Fruit fly (Drosophila melanogaster) whole organism, embryonic: ENCODE measurements around the gene Dlip1.

Experiments
- CG11560 ChIP-seq: fragments of 200-800 bp; sonication (Bioruptor generic); IDR thresholded peaks from 3 replicates; pipeline ENCODE4 v1.3.6; 2022; ENCODE audit warnings: missing biosample characterization, missing genetic modification characterization
- CG11695 ChIP-seq: fragments of 200-800 bp; sonication (Bioruptor generic); IDR thresholded peaks from 3 replicates; pipeline ENCODE4 v1.3.6; 2022; ENCODE audit warnings: missing biosample characterization, missing genetic modification characterization
- CG12744 ChIP-seq: fragments of 200-800 bp; sonication (Bioruptor generic); optimal IDR thresholded peaks from 2 replicates; lab custom pipeline; 2016; ENCODE audit warnings: missing biosample characterization, missing genetic modification characterization
- CG13775 ChIP-seq: fragments of 200-800 bp; sonication (Bioruptor generic); optimal IDR thresholded peaks from 3 replicates; lab custom pipeline; 2017; ENCODE audit warnings: missing biosample characterization, mild to moderate bottlenecking, missing genetic modification characterization
- CG14014 ChIP-seq: fragments of 200-800 bp; sonication (Bioruptor generic); IDR thresholded peaks from 2 replicates; pipeline ENCODE4 v1.3.6; 2022; ENCODE audit warnings: missing biosample characterization, missing genetic modification characterization
- CG1529 ChIP-seq: fragments of 200-800 bp; sonication (Bioruptor generic); optimal IDR thresholded peaks from 3 replicates; lab custom pipeline; 2018; ENCODE audit warnings: missing biosample characterization, missing genetic modification characterization
- CG15514 ChIP-seq: fragments of 200-800 bp; sonication (Bioruptor generic); optimal IDR thresholded peaks from 3 replicates; lab custom pipeline; 2017; ENCODE audit warnings: missing biosample characterization, missing genetic modification characterization, mild to moderate bottlenecking, moderate library complexity, missing genetic modification reagents
- CG16813 ChIP-seq: fragments of 200-800 bp; sonication (Bioruptor generic); IDR thresholded peaks from 3 replicates; pipeline ENCODE4 v1.3.6; 2022; ENCODE audit warnings: missing biosample characterization, missing genetic modification characterization; ENCODE audit not compliant: partially characterized antibody
- CG17361 ChIP-seq: fragments of 200-800 bp; sonication (Bioruptor generic); IDR thresholded peaks from 3 replicates; pipeline ENCODE4 v1.3.6; 2022; ENCODE audit warnings: missing biosample characterization, missing genetic modification characterization
- CG17912 ChIP-seq: fragments of 200-800 bp; sonication (Bioruptor generic); optimal IDR thresholded peaks from 2 replicates; lab custom pipeline; 2018; ENCODE audit warnings: missing biosample characterization, mild to moderate bottlenecking, missing genetic modification characterization
- CG2712 ChIP-seq: fragments of 200-800 bp; optimal IDR thresholded peaks from 3 replicates; lab custom pipeline; 2019; ENCODE audit warnings: missing biosample characterization, mild to moderate bottlenecking, missing genetic modification characterization, moderate library complexity
- CG32767 ChIP-seq: fragments of 200-800 bp; sonication (Bioruptor generic); IDR thresholded peaks from 2 replicates; pipeline ENCODE4 v1.3.6; 2022; ENCODE audit warnings: missing biosample characterization, missing genetic modification characterization
- CG3281 ChIP-seq: fragments of 200-800 bp; sonication (Bioruptor generic); optimal IDR thresholded peaks from 3 replicates; lab custom pipeline; 2017; ENCODE audit warnings: missing biosample characterization, mild to moderate bottlenecking, missing genetic modification characterization
- CG3407 ChIP-seq: fragments of 200-800 bp; sonication (Bioruptor generic); optimal IDR thresholded peaks from 2 replicates; lab custom pipeline; 2018; ENCODE audit warnings: missing biosample characterization, mild to moderate bottlenecking, missing genetic modification characterization
- CG4404 ChIP-seq: fragments of 200-800 bp; sonication (Bioruptor generic); IDR thresholded peaks from 2 replicates; pipeline ENCODE4 v1.3.6; 2022; ENCODE audit warnings: missing biosample characterization, missing genetic modification characterization
- CG6683 ChIP-seq: fragments of 200-800 bp; sonication (Bioruptor generic); optimal IDR thresholded peaks from 2 replicates; lab custom pipeline; 2017; ENCODE audit warnings: missing biosample characterization, mild to moderate bottlenecking, missing genetic modification characterization, missing genetic modification reagents
- CG7372 ChIP-seq: fragments of 200-800 bp; sonication (Bioruptor generic); IDR thresholded peaks from 2 replicates; pipeline ENCODE4 v1.3.6; 2022; ENCODE audit warnings: missing biosample characterization, missing genetic modification characterization
- CG7928 ChIP-seq: fragments of 200-800 bp; sonication (Bioruptor generic); optimal IDR thresholded peaks from 2 replicates; lab custom pipeline; 2017; ENCODE audit warnings: missing biosample characterization, mild to moderate bottlenecking, missing genetic modification characterization
- CG9932 ChIP-seq: fragments of 200-800 bp; sonication (Bioruptor generic); IDR thresholded peaks from 2 replicates; pipeline ENCODE4 v1.3.6; 2022; ENCODE audit warnings: missing biosample characterization, missing genetic modification characterization
- CkIIα-i1 ChIP-seq: fragments of 200-800 bp; sonication (Bioruptor generic); IDR thresholded peaks from 2 replicates; pipeline ENCODE4 v1.3.6; 2022; ENCODE audit warnings: missing biosample characterization, missing genetic modification characterization
- D ChIP-seq, 2 experiments: fragments of 200-800 bp in 1 of 2; fragments of >200 bp in 1 of 2; sonication (Bioruptor generic) in 1 of 2; optimal IDR thresholded peaks; 2 replicates in 1 of 2; 3 replicates in 1 of 2; lab custom pipeline; 2017; ENCODE audit warnings: mild to moderate bottlenecking in 1 of 2, missing biosample characterization in 1 of 2, missing genetic modification characterization in 1 of 2, missing genetic modification reagents in 1 of 2
- Dbx ChIP-seq: fragments of 200-800 bp; sonication (Bioruptor generic); IDR thresholded peaks from 3 replicates; pipeline ENCODE4 v1.3.6; 2022; ENCODE audit warnings: missing biosample characterization, missing genetic modification characterization
- Ets97D ChIP-seq: fragments of 200-800 bp; sonication (Bioruptor generic); optimal IDR thresholded peaks from 3 replicates; lab custom pipeline; 2016; ENCODE audit warnings: missing biosample characterization, missing genetic modification characterization
- Fer3 ChIP-seq: fragments of 200-800 bp; sonication (Bioruptor generic); optimal IDR thresholded peaks from 2 replicates; lab custom pipeline; 2018; ENCODE audit warnings: missing biosample characterization, mild to moderate bottlenecking, missing genetic modification characterization, moderate library complexity
- HLHmδ ChIP-seq: fragments of 200-800 bp; sonication (Bioruptor generic); optimal IDR thresholded peaks from 2 replicates; lab custom pipeline; 2018; ENCODE audit warnings: missing biosample characterization, mild to moderate bottlenecking, missing genetic modification characterization, moderate library complexity
- HmgZ ChIP-seq: fragments of 200-800 bp; sonication (Bioruptor generic); optimal IDR thresholded peaks from 2 replicates; lab custom pipeline; 2018; ENCODE audit warnings: missing biosample characterization, mild to moderate bottlenecking, missing genetic modification characterization
- Lim3 ChIP-seq: fragments of 200-800 bp; sonication (Bioruptor generic); IDR thresholded peaks from 2 replicates; pipeline ENCODE4 v1.3.6; 2022; ENCODE audit warnings: missing biosample characterization, missing genetic modification characterization
- Lpt ChIP-seq: fragments of >200 bp; optimal IDR thresholded peaks from 2 replicates; lab custom pipeline; 2018; ENCODE audit warnings: missing biosample characterization, missing genetic modification characterization
- Med ChIP-seq: fragments of 200-800 bp; sonication (Bioruptor generic); peaks from one replicate; lab custom pipeline; 2016; ENCODE audit warnings: missing biosample characterization, missing genetic modification characterization, mild to moderate bottlenecking, inconsistent platforms, moderate library complexity
- NFAT ChIP-seq: fragments of 200-800 bp; sonication (Bioruptor generic); IDR thresholded peaks from 2 replicates; pipeline ENCODE4 v1.3.6; 2022; ENCODE audit warnings: missing biosample characterization, missing genetic modification characterization
- Oaz ChIP-seq: fragments of 200-800 bp; sonication (Bioruptor generic); IDR thresholded peaks from 2 replicates; pipeline ENCODE4 v1.3.6; 2022; ENCODE audit warnings: missing biosample characterization, missing genetic modification characterization
- Rx ChIP-seq: fragments of 200-800 bp; sonication (Bioruptor generic); IDR thresholded peaks from 2 replicates; pipeline ENCODE4 v1.3.6; 2022; ENCODE audit warnings: missing biosample characterization, missing genetic modification characterization
- bowl ChIP-seq: fragments of 200-800 bp; sonication (Bioruptor generic); IDR thresholded peaks from 2 replicates; pipeline ENCODE4 v1.3.6; 2022; ENCODE audit warnings: missing biosample characterization, missing genetic modification characterization
- dm ChIP-seq: fragments of 200-800 bp; sonication (Bioruptor generic); optimal IDR thresholded peaks from 3 replicates; lab custom pipeline; 2016; ENCODE audit warnings: missing biosample characterization, missing genetic modification characterization
- fd3F ChIP-seq: fragments of 200-800 bp; sonication (Bioruptor generic); optimal IDR thresholded peaks from 2 replicates; lab custom pipeline; 2018; ENCODE audit warnings: missing biosample characterization, mild to moderate bottlenecking, missing genetic modification characterization, moderate library complexity
- gcm ChIP-seq: fragments of 200-800 bp; sonication (Bioruptor generic); optimal IDR thresholded peaks from 2 replicates; lab custom pipeline; 2019; ENCODE audit warnings: missing biosample characterization, mild to moderate bottlenecking, missing genetic modification characterization, moderate library complexity
- gfzf ChIP-seq: fragments of 200-800 bp; sonication (Bioruptor generic); optimal IDR thresholded peaks from 2 replicates; lab custom pipeline; 2016; ENCODE audit warnings: missing biosample characterization, mild to moderate bottlenecking, missing genetic modification characterization, moderate library complexity
- gsb ChIP-seq: fragments of 200-800 bp; sonication (Bioruptor generic); IDR thresholded peaks from 2 replicates; pipeline ENCODE4 v1.3.6; 2022; ENCODE audit warnings: missing biosample characterization, missing genetic modification characterization
- h ChIP-seq: fragments of >200 bp; optimal IDR thresholded peaks from 2 replicates; lab custom pipeline; 2017
- mirr ChIP-seq: fragments of 200-800 bp; sonication (Bioruptor generic); optimal IDR thresholded peaks from 3 replicates; lab custom pipeline; 2018; ENCODE audit warnings: missing biosample characterization, mild to moderate bottlenecking, missing genetic modification characterization
- nau ChIP-seq: fragments of 200-800 bp; sonication (Bioruptor generic); optimal IDR thresholded peaks from 3 replicates; lab custom pipeline; 2017; ENCODE audit warnings: missing biosample characterization, mild to moderate bottlenecking, missing genetic modification characterization, missing genetic modification reagents
- phol ChIP-seq: fragments of 200-800 bp; sonication (Bioruptor generic); optimal IDR thresholded peaks from 3 replicates; lab custom pipeline; 2018; ENCODE audit warnings: missing biosample characterization, mild to moderate bottlenecking, missing genetic modification characterization, moderate library complexity
- psq ChIP-seq: fragments of 200-800 bp; sonication (Bioruptor generic); optimal IDR thresholded peaks from 2 replicates; lab custom pipeline; 2017; ENCODE audit warnings: missing biosample characterization, missing genetic modification characterization
- run ChIP-seq: fragments of 200-800 bp; sonication (Bioruptor generic); optimal IDR thresholded peaks from 3 replicates; lab custom pipeline; 2018; ENCODE audit warnings: missing biosample characterization, mild to moderate bottlenecking, missing genetic modification characterization
- scrt ChIP-seq: fragments of 200-800 bp; sonication (Bioruptor generic); optimal IDR thresholded peaks from 2 replicates; lab custom pipeline; 2018; ENCODE audit warnings: missing biosample characterization, mild to moderate bottlenecking, missing genetic modification characterization, moderate library complexity
- tna ChIP-seq: fragments of 200-800 bp; sonication (Bioruptor generic); IDR thresholded peaks from 2 replicates; pipeline ENCODE4 v1.3.6; 2022; ENCODE audit warnings: missing biosample characterization, missing genetic modification characterization; ENCODE audit not compliant: partially characterized antibody
- ttk ChIP-seq: fragments of 200-800 bp; sonication (Bioruptor generic); IDR thresholded peaks from 2 replicates; pipeline ENCODE4 v2.1.2; 2022; ENCODE audit warnings: missing biosample characterization, missing genetic modification characterization
- twi ChIP-seq: fragments of 200-800 bp; optimal IDR thresholded peaks from 2 replicates; lab custom pipeline; 2019; ENCODE audit warnings: missing biosample characterization, mild to moderate bottlenecking, missing genetic modification characterization, moderate library complexity
- unc-4 ChIP-seq: fragments of 200-800 bp; sonication (Bioruptor generic); IDR thresholded peaks from 2 replicates; pipeline ENCODE4 v1.3.6; 2022; ENCODE audit warnings: missing biosample characterization, missing genetic modification characterization; ENCODE audit not compliant: partially characterized antibody
- vnd ChIP-seq: fragments of 200-800 bp; sonication (Bioruptor generic); IDR thresholded peaks from 3 replicates; pipeline ENCODE4 v1.3.6; 2022; ENCODE audit warnings: missing biosample characterization, missing genetic modification characterization; ENCODE audit not compliant: partially characterized antibody
- zen ChIP-seq: fragments of 200-800 bp; sonication (Bioruptor generic); optimal IDR thresholded peaks from 3 replicates; lab custom pipeline; 2018; ENCODE audit warnings: missing biosample characterization, mild to moderate bottlenecking, missing genetic modification characterization, moderate library complexity
- zfh1 ChIP-seq: fragments of 200-800 bp; sonication (Bioruptor generic); IDR thresholded peaks from 3 replicates; pipeline ENCODE4 v1.3.6; 2022; ENCODE audit warnings: missing biosample characterization, missing genetic modification characterization

The Dlip1 gene

DNA sequence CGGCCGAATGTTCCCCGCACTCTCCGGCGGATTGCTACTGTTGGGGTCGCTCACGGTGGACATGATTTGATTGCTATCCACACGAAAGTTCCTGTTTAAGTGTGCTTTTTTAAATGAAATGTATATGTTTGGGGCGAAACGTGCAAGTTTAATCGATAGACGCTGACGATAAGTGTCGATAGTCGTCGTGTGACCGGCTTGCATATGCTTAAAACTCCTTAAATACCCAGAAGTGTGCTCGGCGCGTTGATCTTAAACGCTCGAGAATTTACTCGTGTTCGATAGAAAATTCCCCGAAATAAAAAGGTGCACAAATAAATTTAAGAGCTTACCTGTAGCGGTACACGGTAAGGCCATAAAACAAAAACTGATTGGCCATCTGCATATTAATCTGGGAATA is 3.5 kb downstream of the Dlip1 start, which contains the start of the genes Zpr1 and CG44532 (continued):
- TF ChIP-seq CG4404 (GFP tag; lab: Robert Waterston, UW) (no peak), psq (GFP tag; lab: Kevin White, UChicago) (no peak), CG15514 (GFP tag; lab: Kevin White, UChicago) (peak; percentile 27), CG3407 (GFP tag; lab: Kevin White, UChicago) (no peak), dm (GFP tag; lab: Kevin White, UChicago) (peak; percentile 60), CG1529 (no peak), zfh1 (GFP tag; lab: Robert Waterston, UW) (no peak), CG17361 (GFP tag; lab: Robert Waterston, UW) (no peak), HLHmδ (GFP tag; lab: Kevin White, UChicago) (no peak), CG17912 (no peak), gcm (GFP tag; lab: Kevin White, UChicago) (no peak), CG2712 (tag; lab: Kevin White, UChicago) (no peak), run (tag; lab: Kevin White, UChicago) (no peak), HmgZ (tag; lab: Kevin White, UChicago) (peak; percentile 25), CG9932 (GFP tag; lab: Robert Waterston, UW) (no peak), CG6683 (no peak), CG11695 (no peak), CG7372 (GFP tag; lab: Robert Waterston, UW) (no peak), unc-4 (GFP tag; lab: Robert Waterston, UW) (peak; percentile 69), Fer3 (tag; lab: Kevin White, UChicago) (no peak), CG14014 (no peak), Med (GFP tag; lab: Kevin White, UChicago) (no peak), CG7928 (no peak), CG11560 (no peak), NFAT (GFP tag; lab: Robert Waterston, UW) (no peak), CG16813 (GFP tag; lab: Robert Waterston, UW) (peak; percentile 69), scrt (GFP tag; lab: Kevin White, UChicago) (no peak), fd3F (GFP tag; lab: Kevin White, UChicago) (no peak), gsb (no peak), Lpt (GFP tag; lab: Kevin White, UChicago) (no peak), Ets97D (no peak), D (optimal IDR thresholded peaks at IDR 0.05; lab: Kevin White, UChicago) (no peak), D (GFP tag; optimal IDR thresholded peaks at IDR 0.05; lab: Kevin White, UChicago) (no peak), tna (GFP tag; lab: Robert Waterston, UW) (0 out of 2 replicates have a peak, but pooled peaks have one; percentile 14), CG3281 (no peak), twi (no peak), phol (tag; lab: Kevin White, UChicago) (no peak), gfzf (GFP tag; lab: Kevin White, UChicago) (peak; percentile 70), CG32767 (GFP tag; lab: Robert Waterston, UW) (no peak), CG13775 (GFP tag; lab: Kevin White, UChicago) (no peak), zen (tag; lab: Kevin White, UChicago) (no peak), Dbx (no peak), CkIIα-i1 (GFP tag; lab: Robert Waterston, UW) (no peak), nau (no peak), Rx (GFP tag; lab: Robert Waterston, UW) (no peak), CG12744 (GFP tag; lab: Kevin White, UChicago) (no peak), Lim3 (GFP tag; lab: Robert Waterston, UW) (no peak), bowl (GFP tag; lab: Robert Waterston, UW) (no peak), h (lab: Kevin White, UChicago) (no peak), Oaz (no peak), mirr (no peak), ttk (GFP tag; lab: Robert Waterston, UW) (no peak), vnd (peak; percentile 62)
